Worm (Caenorhabditis elegans) whole organism, young adult: Measurements from ENCODE around the gene gly-6.

Source experiments
- him-1 ChIP-seq: sonication (generic microtip); optimal IDR thresholded peaks from 2 replicates; lab custom pipeline; 2016; ENCODE audit warnings: missing genotype, missing genetic modification reagents, missing genetic modification characterization, missing compliant biosample characterization
- nhr-27 ChIP-seq: fragments of 200-800 bp; sonication (Bioruptor generic); optimal IDR thresholded peaks from 2 replicates; lab custom pipeline; 2018; ENCODE audit warnings: mild to moderate bottlenecking, missing genetic modification characterization, moderate library complexity, missing compliant biosample characterization
- snpc-4 ChIP-seq, 5 experiments: fragments of 150-350 bp in 1 of 5; sonication (generic microtip) in 4 of 5; optimal IDR thresholded peaks; 2 replicates each; lab custom pipeline; 2014 to 2018; ENCODE audit warnings: missing genetic modification characterization in 5 of 5, missing biosample characterization in 3 of 5, antibody characterized with exemption in 2 of 5, mild to moderate bottlenecking in 2 of 5, missing compliant biosample characterization in 2 of 5, missing genotype in 2 of 5, moderate library complexity in 2 of 5, missing genetic modification reagents in 1 of 5
- unc-130 ChIP-seq: sonication (generic microtip); optimal IDR thresholded peaks from 2 replicates; lab custom pipeline; 2016; ENCODE audit warnings: missing genetic modification reagents, missing genetic modification characterization, missing compliant biosample characterization

DNA sequence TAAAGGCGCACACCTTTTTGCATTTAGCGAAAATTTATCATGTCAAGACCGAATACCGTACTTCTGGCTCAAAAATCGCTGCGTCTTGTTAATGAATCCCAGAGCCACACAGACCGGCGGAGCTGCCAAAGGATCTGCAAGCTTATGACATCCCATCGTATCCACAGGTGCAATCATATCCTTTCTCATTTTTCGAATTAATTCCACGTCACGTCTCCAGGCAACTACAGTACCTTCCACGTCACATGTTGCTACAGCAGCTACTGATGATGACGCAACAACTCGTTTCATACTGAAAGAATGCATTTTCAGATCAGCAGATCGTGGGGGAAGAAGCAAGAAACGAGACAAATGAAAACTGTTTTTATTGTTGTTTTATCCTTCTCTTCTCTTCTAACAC lies 37.9 kb downstream of the gly-6 start, which contains the start of gene R10E4.6:
- TF ChIP-seq him-1 (no peak), unc-130 (GFP tag; lab: Kevin White, UChicago) (no peak), nhr-27 (tag; lab: Kevin White, UChicago) (no peak), snpc-4 (GFP tag; optimal IDR thresholded peaks at IDR 0.05; lab: Kevin White, UChicago) (no peak), snpc-4 (tag; optimal IDR thresholded peaks at IDR 0.05; lab: Kevin White, UChicago) (no peak)
